Fruit fly (Drosophila melanogaster) whole organism, prepupa: Measurements from ENCODE around the gene Fer3HCH.
A peak's percentile ranks its signal among the peaks of the same experiment; 100 is the strongest.

Experiments
- Blimp-1 ChIP-seq: fragments of 200-800 bp; sonication (Bioruptor generic); optimal IDR thresholded peaks from 3 replicates; lab custom pipeline; 2017; ENCODE audit warnings: missing biosample characterization, missing genetic modification characterization, mild to moderate bottlenecking, moderate library complexity, missing genetic modification reagents
- CG10669 ChIP-seq: fragments of 200-800 bp; sonication (Bioruptor generic); optimal IDR thresholded peaks from 3 replicates; lab custom pipeline; 2018; ENCODE audit warnings: missing biosample characterization, mild to moderate bottlenecking, missing genetic modification characterization, moderate library complexity
- CG11294 ChIP-seq: fragments of 200-800 bp; sonication (Bioruptor generic); IDR thresholded peaks from 2 replicates; pipeline ENCODE4 v1.3.6; 2022; ENCODE audit warnings: missing biosample characterization, missing genetic modification characterization
- CG11902 ChIP-seq: fragments of 200-800 bp; sonication (Bioruptor generic); optimal IDR thresholded peaks from 3 replicates; lab custom pipeline; 2016; ENCODE audit warnings: missing biosample characterization, missing genetic modification characterization
- CG15336 ChIP-seq: fragments of 200-800 bp; sonication (Bioruptor generic); IDR thresholded peaks from 2 replicates; pipeline ENCODE4 v1.3.6; 2022; ENCODE audit warnings: missing biosample characterization, missing genetic modification characterization
- CG1621 ChIP-seq: fragments of 200-800 bp; sonication (Bioruptor generic); optimal IDR thresholded peaks from 3 replicates; lab custom pipeline; 2018; ENCODE audit warnings: missing biosample characterization, mild to moderate bottlenecking, missing genetic modification characterization
- CG3032 ChIP-seq: fragments of 200-800 bp; optimal IDR thresholded peaks from 2 replicates; lab custom pipeline; 2019; ENCODE audit warnings: missing biosample characterization, mild to moderate bottlenecking, missing genetic modification characterization, moderate library complexity
- CG31627 ChIP-seq: fragments of 200-800 bp; sonication (Bioruptor generic); optimal IDR thresholded peaks from 3 replicates; lab custom pipeline; 2016; ENCODE audit warnings: missing biosample characterization, missing genetic modification characterization
- CG34406 ChIP-seq: fragments of 200-800 bp; sonication (Bioruptor generic); optimal IDR thresholded peaks from 3 replicates; lab custom pipeline; 2016; ENCODE audit warnings: missing biosample characterization, missing genetic modification characterization
- CG3919 ChIP-seq: fragments of 200-800 bp; sonication (Bioruptor generic); optimal IDR thresholded peaks from 3 replicates; lab custom pipeline; 2016; ENCODE audit warnings: missing biosample characterization, missing genetic modification characterization
- CG4318 ChIP-seq: fragments of 200-800 bp; sonication (Bioruptor generic); optimal IDR thresholded peaks from 3 replicates; lab custom pipeline; 2017; ENCODE audit warnings: missing biosample characterization, mild to moderate bottlenecking, missing genetic modification characterization
- CG6163 ChIP-seq: fragments of 200-800 bp; sonication (Bioruptor generic); IDR thresholded peaks from 3 replicates; pipeline ENCODE4 v1.3.6; 2022; ENCODE audit warnings: missing biosample characterization, missing genetic modification characterization
- CG6792 ChIP-seq: fragments of 200-800 bp; sonication (Bioruptor generic); optimal IDR thresholded peaks from 3 replicates; lab custom pipeline; 2016; ENCODE audit warnings: missing biosample characterization, missing genetic modification characterization
- CG6854 ChIP-seq: fragments of 200-800 bp; sonication (Bioruptor generic); optimal IDR thresholded peaks from 2 replicates; lab custom pipeline; 2017; ENCODE audit warnings: missing biosample characterization, mild to moderate bottlenecking, missing genetic modification characterization
- CG8119 ChIP-seq: fragments of 200-800 bp; sonication (Bioruptor generic); IDR thresholded peaks from 3 replicates; pipeline ENCODE4 v1.3.6; 2022; ENCODE audit warnings: missing biosample characterization, missing genetic modification characterization
- CG8319 ChIP-seq: fragments of 200-800 bp; sonication (Bioruptor generic); optimal IDR thresholded peaks from 3 replicates; lab custom pipeline; 2016; ENCODE audit warnings: missing biosample characterization, missing genetic modification characterization
- CG8632 ChIP-seq: fragments of 200-800 bp; sonication (Bioruptor generic); optimal IDR thresholded peaks from 3 replicates; lab custom pipeline; 2016; ENCODE audit warnings: missing biosample characterization, missing genetic modification characterization
- Eip75B ChIP-seq: fragments of 200-800 bp; sonication (Bioruptor generic); optimal IDR thresholded peaks from 3 replicates; lab custom pipeline; 2016; ENCODE audit warnings: missing biosample characterization, missing genetic modification characterization
- Eip78C ChIP-seq: fragments of 200-800 bp; sonication (Bioruptor generic); peaks from one replicate; lab custom pipeline; 2016; ENCODE audit warnings: missing biosample characterization, missing genetic modification characterization
- Eip93F ChIP-seq: fragments of 200-800 bp; sonication (Bioruptor generic); optimal IDR thresholded peaks from 2 replicates; lab custom pipeline; 2016; ENCODE audit warnings: missing biosample characterization, mild to moderate bottlenecking, missing genetic modification characterization
- Gug ChIP-seq: fragments of 200-800 bp; sonication (Bioruptor generic); IDR thresholded peaks from 2 replicates; pipeline ENCODE4 v1.3.6; 2022; ENCODE audit warnings: missing biosample characterization, missing genetic modification characterization
- Hr38 ChIP-seq: sonication (Bioruptor generic); optimal IDR thresholded peaks from 2 replicates; lab custom pipeline; 2016; ENCODE audit warnings: missing biosample characterization, missing genetic modification characterization
- Hr39 ChIP-seq: fragments of 200-800 bp; sonication (Bioruptor generic); optimal IDR thresholded peaks from 2 replicates; lab custom pipeline; 2016; ENCODE audit warnings: missing biosample characterization, missing genetic modification characterization
- OdsH ChIP-seq: fragments of 200-800 bp; sonication (Bioruptor generic); optimal IDR thresholded peaks from 3 replicates; lab custom pipeline; 2016; ENCODE audit warnings: missing biosample characterization, missing genetic modification characterization
- Sox15 ChIP-seq: fragments of 200-800 bp; sonication (Bioruptor generic); optimal IDR thresholded peaks from 3 replicates; lab custom pipeline; 2016; ENCODE audit warnings: missing biosample characterization, missing genetic modification characterization
- achi ChIP-seq: fragments of 200-800 bp; sonication (Bioruptor generic); optimal IDR thresholded peaks from 3 replicates; lab custom pipeline; 2016; ENCODE audit warnings: missing biosample characterization, missing genetic modification characterization
- acj6 ChIP-seq: fragments of 200-800 bp; sonication (Bioruptor generic); optimal IDR thresholded peaks from 3 replicates; lab custom pipeline; 2016; ENCODE audit warnings: missing biosample characterization, missing genetic modification characterization
- dac ChIP-seq: fragments of 200-800 bp; sonication (Bioruptor generic); optimal IDR thresholded peaks from 2 replicates; lab custom pipeline; 2017; ENCODE audit warnings: missing biosample characterization, mild to moderate bottlenecking, missing genetic modification characterization
- dsx ChIP-seq: fragments of 200-800 bp; optimal IDR thresholded peaks from 3 replicates; lab custom pipeline; 2019; ENCODE audit warnings: missing biosample characterization, mild to moderate bottlenecking, missing genetic modification characterization, moderate library complexity; ENCODE audit not compliant: poor library complexity, severe bottlenecking
- eg ChIP-seq: fragments of 200-800 bp; sonication (Bioruptor generic); IDR thresholded peaks from 3 replicates; pipeline ENCODE4 v1.3.6; 2022; ENCODE audit warnings: missing biosample characterization, missing genetic modification characterization
- esn ChIP-seq: fragments of 200-800 bp; sonication (Bioruptor generic); optimal IDR thresholded peaks from 2 replicates; lab custom pipeline; 2016; ENCODE audit warnings: missing biosample characterization, mild to moderate bottlenecking, missing genetic modification characterization, moderate library complexity
- fd59A ChIP-seq: fragments of 200-800 bp; sonication (Bioruptor generic); optimal IDR thresholded peaks from 2 replicates; lab custom pipeline; 2017; ENCODE audit warnings: missing biosample characterization, mild to moderate bottlenecking, missing genetic modification characterization, missing genetic modification reagents
- fkh ChIP-seq: fragments of 200-800 bp; sonication (Bioruptor generic); optimal IDR thresholded peaks from 3 replicates; lab custom pipeline; 2017; ENCODE audit warnings: missing biosample characterization, mild to moderate bottlenecking, missing genetic modification characterization, moderate library complexity
- lz ChIP-seq: fragments of 200-800 bp; sonication (Bioruptor generic); optimal IDR thresholded peaks from 3 replicates; lab custom pipeline; 2016; ENCODE audit warnings: missing biosample characterization, missing genetic modification characterization
- net ChIP-seq: fragments of 200-800 bp; sonication (Bioruptor generic); optimal IDR thresholded peaks from 3 replicates; lab custom pipeline; 2016; ENCODE audit warnings: missing biosample characterization, missing genetic modification characterization
- pdm3 ChIP-seq: fragments of 200-800 bp; sonication (Bioruptor generic); optimal IDR thresholded peaks from 3 replicates; lab custom pipeline; 2016; ENCODE audit warnings: missing biosample characterization, missing genetic modification characterization
- salr ChIP-seq, 2 experiments: fragments of 200-800 bp; sonication (Bioruptor generic); optimal IDR thresholded peaks; 3 replicates each; lab custom pipeline; 2016 to 2018; ENCODE audit warnings: missing biosample characterization in 2 of 2, missing genetic modification characterization in 2 of 2, mild to moderate bottlenecking in 1 of 2
- ss ChIP-seq, 2 experiments: fragments of 200-800 bp; sonication (Bioruptor generic); optimal IDR thresholded peaks; 2 replicates in 1 of 2; 3 replicates in 1 of 2; lab custom pipeline; 2017 to 2018; ENCODE audit warnings: mild to moderate bottlenecking in 2 of 2, missing biosample characterization in 2 of 2, missing genetic modification characterization in 2 of 2, moderate library complexity in 1 of 2
- svp ChIP-seq: fragments of 200-800 bp; sonication (Bioruptor generic); peaks from one replicate; lab custom pipeline; 2016; ENCODE audit warnings: missing biosample characterization, missing genetic modification characterization
- topi ChIP-seq: fragments of 200-800 bp; sonication (Bioruptor generic); optimal IDR thresholded peaks from 3 replicates; lab custom pipeline; 2016; ENCODE audit warnings: missing biosample characterization, missing genetic modification characterization
- vri ChIP-seq: fragments of 200-800 bp; sonication (Bioruptor generic); optimal IDR thresholded peaks from 3 replicates; lab custom pipeline; 2016; ENCODE audit warnings: missing biosample characterization, mild to moderate bottlenecking, missing genetic modification characterization

Gene Fer3HCH

dm6 chrX:13127973-13128749, 20.2 kb upstream of the Fer3HCH start (continued):
- TF ChIP-seq CG8119 (peak; percentile 79; the same call in 2 of the 3 replicates), CG3032 (tag; lab: Kevin White, UChicago) (peak; percentile 43), CG8632 (GFP tag; lab: Kevin White, UChicago) (peak; percentile 55), CG3919 (GFP tag; lab: Kevin White, UChicago) (peak; percentile 64), Hr38 (GFP tag; lab: Kevin White, UChicago) (no peak), CG34406 (GFP tag; lab: Kevin White, UChicago) (peak; percentile 56), CG8319 (GFP tag; lab: Kevin White, UChicago) (peak; percentile 23), vri (GFP tag; lab: Kevin White, UChicago) (peak; percentile 42), OdsH (peak; percentile 62), CG6163 (GFP tag; lab: Robert Waterston, UW) (peak; percentile 80), Gug (no peak), CG31627 (GFP tag; lab: Kevin White, UChicago) (peak; percentile 61), CG6854 (GFP tag; lab: Kevin White, UChicago) (peak; percentile 23), achi (peak; percentile 58), Blimp-1 (GFP tag; lab: Kevin White, UChicago) (peak; percentile 95), CG15336 (peak; percentile 74), svp (GFP tag; lab: Kevin White, UChicago) (peak; percentile 84), CG4318 (peak; percentile 42), Eip78C (GFP tag; lab: Kevin White, UChicago) (peak; percentile 90), Eip93F (GFP tag; lab: Kevin White, UChicago) (no peak), Hr39 (GFP tag; lab: Kevin White, UChicago) (peak; percentile 65), dsx (peak; percentile 2), CG1621 (tag; lab: Kevin White, UChicago) (peak; percentile 23), CG11294 (GFP tag; lab: Robert Waterston, UW) (peak; percentile 30; the same call in 1 of the 2 replicates), eg (GFP tag; lab: Robert Waterston, UW) (peak; percentile 77), net (GFP tag; lab: Kevin White, UChicago) (peak; percentile 45), CG11902 (GFP tag; lab: Kevin White, UChicago) (no peak), Eip75B (GFP tag; lab: Kevin White, UChicago) (peak; percentile 56), dac (GFP tag; lab: Kevin White, UChicago) (no peak), fd59A (GFP tag; lab: Kevin White, UChicago) (peak; percentile 10), esn (GFP tag; lab: Kevin White, UChicago) (peak; percentile 65), fkh (no peak), CG10669 (GFP tag; lab: Kevin White, UChicago) (peak; percentile 29), ss (GFP tag; optimal IDR thresholded peaks at IDR 0.05; lab: Kevin White, UChicago) (peak in 1 of 2 experiments; percentile 28), acj6 (GFP tag; lab: Kevin White, UChicago) (peak; percentile 46), salr (GFP tag; optimal IDR thresholded peaks at IDR 0.05; lab: Kevin White, UChicago) (peak; percentile 31 to 55), CG6792 (GFP tag; lab: Kevin White, UChicago) (peak; percentile 43)

dm6 chrX:13125559-13125958, 17.6 kb upstream of the Fer3HCH start:
- TF ChIP-seq CG31627 (GFP tag; lab: Kevin White, UChicago), result no peak
- TF ChIP-seq fd59A (GFP tag; lab: Kevin White, UChicago), result no peak
- no peak for TF ChIP-seq Sox15 (GFP tag; lab: Kevin White, UChicago)
- no peak for TF ChIP-seq CG1621 (tag; lab: Kevin White, UChicago)
- TF ChIP-seq topi (GFP tag; lab: Kevin White, UChicago), result no peak
- TF ChIP-seq CG11902 (GFP tag; lab: Kevin White, UChicago), result no peak
- TF ChIP-seq CG6792 (GFP tag; lab: Kevin White, UChicago), result no peak
- TF ChIP-seq CG34406 (GFP tag; lab: Kevin White, UChicago), result no peak
- no peak for TF ChIP-seq net (GFP tag; lab: Kevin White, UChicago)
- no peak for TF ChIP-seq vri (GFP tag; lab: Kevin White, UChicago)
- TF ChIP-seq Hr38 (GFP tag; lab: Kevin White, UChicago), result no peak
- TF ChIP-seq lz (GFP tag; lab: Kevin White, UChicago), result no peak
- no peak for TF ChIP-seq Eip93F (GFP tag; lab: Kevin White, UChicago)
- no peak for TF ChIP-seq pdm3 (GFP tag; lab: Kevin White, UChicago)
